Fruit fly (Drosophila melanogaster) whole organism, embryonic: ENCODE measurements around the gene Muc14A.
A peak's percentile ranks its signal among the peaks of the same experiment; 100 is the strongest.

Experiments used
- Asciz ChIP-seq: fragments of 200-800 bp; sonication (Bioruptor generic); optimal IDR thresholded peaks from 2 replicates; lab custom pipeline; 2017; ENCODE audit warnings: missing biosample characterization, mild to moderate bottlenecking, missing genetic modification characterization, missing genetic modification reagents
- CG10274 ChIP-seq: fragments of 200-800 bp; sonication (Bioruptor generic); optimal IDR thresholded peaks from 3 replicates; lab custom pipeline; 2017; ENCODE audit warnings: missing biosample characterization, mild to moderate bottlenecking, missing genetic modification characterization
- CG12104 ChIP-seq: fragments of 200-800 bp; sonication (Bioruptor generic); optimal IDR thresholded peaks from 3 replicates; lab custom pipeline; 2016; ENCODE audit warnings: missing biosample characterization, missing genetic modification characterization
- CG12299 ChIP-seq: fragments of 200-800 bp; sonication (Bioruptor generic); optimal IDR thresholded peaks from 2 replicates; lab custom pipeline; 2018; ENCODE audit warnings: missing biosample characterization, mild to moderate bottlenecking, missing genetic modification characterization
- CG12744 ChIP-seq: fragments of 200-800 bp; sonication (Bioruptor generic); optimal IDR thresholded peaks from 2 replicates; lab custom pipeline; 2016; ENCODE audit warnings: missing biosample characterization, missing genetic modification characterization
- CG12942 ChIP-seq: fragments of 200-800 bp; sonication (Bioruptor generic); optimal IDR thresholded peaks from 3 replicates; lab custom pipeline; 2016; ENCODE audit warnings: missing biosample characterization, missing genetic modification characterization
- CG14860 ChIP-seq: fragments of 200-800 bp; sonication (Bioruptor generic); IDR thresholded peaks from 3 replicates; pipeline ENCODE4 v1.3.6; 2022; ENCODE audit warnings: missing biosample characterization, missing genetic modification characterization; ENCODE audit not compliant: partially characterized antibody
- CG17186 ChIP-seq: fragments of 200-800 bp; sonication (Bioruptor generic); optimal IDR thresholded peaks from 3 replicates; lab custom pipeline; 2017; ENCODE audit warnings: missing biosample characterization, missing genetic modification reagents, missing genetic modification characterization
- CG17802 ChIP-seq: fragments of 200-800 bp; sonication (Bioruptor generic); optimal IDR thresholded peaks from 2 replicates; lab custom pipeline; 2018; ENCODE audit warnings: missing biosample characterization, mild to moderate bottlenecking, missing genetic modification characterization, moderate library complexity
- CG2712 ChIP-seq: fragments of 200-800 bp; optimal IDR thresholded peaks from 3 replicates; lab custom pipeline; 2019; ENCODE audit warnings: missing biosample characterization, mild to moderate bottlenecking, missing genetic modification characterization, moderate library complexity
- CG2875 ChIP-seq: fragments of 200-800 bp; sonication (Bioruptor generic); optimal IDR thresholded peaks from 2 replicates; lab custom pipeline; 2017; ENCODE audit warnings: missing biosample characterization, mild to moderate bottlenecking, missing genetic modification characterization, missing genetic modification reagents
- CG3065 ChIP-seq: fragments of 200-800 bp; sonication (Bioruptor generic); optimal IDR thresholded peaks from 2 replicates; lab custom pipeline; 2016; ENCODE audit warnings: missing biosample characterization, missing genetic modification characterization
- CG31441 ChIP-seq: fragments of 200-800 bp; sonication (Bioruptor generic); IDR thresholded peaks from 2 replicates; pipeline ENCODE4 v1.3.6; 2022; ENCODE audit warnings: missing biosample characterization, missing genetic modification characterization
- CG34224 ChIP-seq: fragments of 200-800 bp; sonication (Bioruptor generic); IDR thresholded peaks from 3 replicates; pipeline ENCODE4 v1.3.6; 2022; ENCODE audit warnings: missing biosample characterization, missing genetic modification characterization; ENCODE audit not compliant: partially characterized antibody
- CG4707 ChIP-seq: fragments of 200-800 bp; sonication (Bioruptor generic); optimal IDR thresholded peaks from 2 replicates; lab custom pipeline; 2018; ENCODE audit warnings: missing biosample characterization, mild to moderate bottlenecking, missing genetic modification characterization, moderate library complexity
- CG6689 ChIP-seq: fragments of 200-800 bp; sonication (Bioruptor generic); IDR thresholded peaks from 2 replicates; pipeline ENCODE4 v1.3.6; 2022; ENCODE audit warnings: missing biosample characterization, missing genetic modification characterization
- CG7357 ChIP-seq: fragments of 200-800 bp; sonication (Bioruptor generic); IDR thresholded peaks from 3 replicates; pipeline ENCODE4 v1.3.6; 2022; ENCODE audit warnings: missing biosample characterization, missing genetic modification characterization
- CG7839 ChIP-seq: fragments of 200-800 bp; sonication (Bioruptor generic); optimal IDR thresholded peaks from 3 replicates; lab custom pipeline; 2018; ENCODE audit warnings: missing biosample characterization, mild to moderate bottlenecking, missing genetic modification characterization, moderate library complexity
- CG9609 ChIP-seq: fragments of 200-800 bp; sonication (Bioruptor generic); optimal IDR thresholded peaks from 3 replicates; lab custom pipeline; 2016; ENCODE audit warnings: missing biosample characterization, missing genetic modification characterization
- Dp ChIP-seq: fragments of 200-800 bp; sonication (Bioruptor generic); optimal IDR thresholded peaks from 2 replicates; lab custom pipeline; 2018; ENCODE audit warnings: missing biosample characterization, mild to moderate bottlenecking, missing genetic modification characterization, moderate library complexity
- H2.0 ChIP-seq: fragments of 200-800 bp; sonication (Bioruptor generic); IDR thresholded peaks from 2 replicates; pipeline ENCODE4 v1.3.6; 2022; ENCODE audit warnings: missing biosample characterization, missing genetic modification characterization
- Hr39 ChIP-seq: fragments of >200 bp; optimal IDR thresholded peaks from 2 replicates; lab custom pipeline; 2017
- Hr78 ChIP-seq, 2 experiments: fragments of 200-800 bp in 1 of 2; fragments of >200 bp in 1 of 2; sonication (Bioruptor generic) in 1 of 2; optimal IDR thresholded peaks; 2 replicates each; lab custom pipeline; 2017 to 2019; ENCODE audit warnings: missing biosample characterization in 2 of 2, missing genetic modification characterization in 2 of 2, mild to moderate bottlenecking in 1 of 2, moderate library complexity in 1 of 2
- MTF-1 ChIP-seq: fragments of 200-800 bp; sonication (Bioruptor generic); optimal IDR thresholded peaks from 2 replicates; lab custom pipeline; 2018; ENCODE audit warnings: missing biosample characterization, mild to moderate bottlenecking, missing genetic modification characterization, borderline replicate concordance
- Nf-YC ChIP-seq: fragments of 200-800 bp; optimal IDR thresholded peaks from 3 replicates; lab custom pipeline; 2019; ENCODE audit warnings: missing biosample characterization, mild to moderate bottlenecking, missing genetic modification characterization, moderate library complexity
- Oaz ChIP-seq: fragments of 200-800 bp; sonication (Bioruptor generic); IDR thresholded peaks from 2 replicates; pipeline ENCODE4 v1.3.6; 2022; ENCODE audit warnings: missing biosample characterization, missing genetic modification characterization
- Optix ChIP-seq: fragments of 200-800 bp; sonication (Bioruptor generic); IDR thresholded peaks from 3 replicates; pipeline ENCODE4 v1.3.6; 2022; ENCODE audit warnings: missing biosample characterization, missing genetic modification characterization
- Six4 ChIP-seq: fragments of 200-800 bp; sonication (Bioruptor generic); optimal IDR thresholded peaks from 2 replicates; lab custom pipeline; 2016; ENCODE audit warnings: missing biosample characterization, missing genetic modification characterization
- Spps ChIP-seq: fragments of 200-800 bp; sonication (Bioruptor generic); optimal IDR thresholded peaks from 2 replicates; lab custom pipeline; 2018; ENCODE audit warnings: missing biosample characterization, mild to moderate bottlenecking, missing genetic modification characterization
- Sry-β ChIP-seq: fragments of 200-800 bp; sonication (Bioruptor generic); optimal IDR thresholded peaks from 2 replicates; lab custom pipeline; 2018; ENCODE audit warnings: missing biosample characterization, mild to moderate bottlenecking, missing genetic modification characterization, moderate library complexity
- Ssrp ChIP-seq: fragments of 200-800 bp; sonication (Bioruptor generic); optimal IDR thresholded peaks from 2 replicates; lab custom pipeline; 2018; ENCODE audit warnings: missing biosample characterization, mild to moderate bottlenecking, missing genetic modification characterization, moderate library complexity
- ash1 ChIP-seq: fragments of 200-800 bp; sonication (Bioruptor generic); optimal IDR thresholded peaks from 2 replicates; lab custom pipeline; 2018; ENCODE audit warnings: missing biosample characterization, mild to moderate bottlenecking, missing genetic modification characterization
- bigmax ChIP-seq: fragments of 200-800 bp; sonication (Bioruptor generic); optimal IDR thresholded peaks from 2 replicates; lab custom pipeline; 2018; ENCODE audit warnings: missing biosample characterization, mild to moderate bottlenecking, missing genetic modification characterization
- corto ChIP-seq: fragments of 200-800 bp; sonication (Bioruptor generic); optimal IDR thresholded peaks from 2 replicates; lab custom pipeline; 2016; ENCODE audit warnings: missing biosample characterization, mild to moderate bottlenecking, missing genetic modification characterization, moderate library complexity
- da ChIP-seq: fragments of 200-800 bp; sonication (Bioruptor generic); optimal IDR thresholded peaks from 2 replicates; lab custom pipeline; 2016; ENCODE audit warnings: missing biosample characterization, missing genetic modification characterization
- dan ChIP-seq: fragments of 200-800 bp; sonication (Bioruptor generic); IDR thresholded peaks from 2 replicates; pipeline ENCODE4 v1.3.6; 2022; ENCODE audit warnings: missing biosample characterization, missing genetic modification characterization
- gem ChIP-seq: fragments of 200-800 bp; sonication (Bioruptor generic); optimal IDR thresholded peaks from 2 replicates; lab custom pipeline; 2019; ENCODE audit warnings: missing biosample characterization, mild to moderate bottlenecking, missing genetic modification characterization, moderate library complexity
- grau ChIP-seq: fragments of 200-800 bp; optimal IDR thresholded peaks from 3 replicates; lab custom pipeline; 2019; ENCODE audit warnings: missing biosample characterization, mild to moderate bottlenecking, missing genetic modification characterization, moderate library complexity
- mld ChIP-seq: fragments of 200-800 bp; sonication (Bioruptor generic); IDR thresholded peaks from 3 replicates; pipeline ENCODE4 v1.3.6; 2022; ENCODE audit warnings: missing biosample characterization, missing genetic modification characterization; ENCODE audit not compliant: partially characterized antibody
- nerfin-2 ChIP-seq: fragments of 200-800 bp; sonication (Bioruptor generic); IDR thresholded peaks from 2 replicates; pipeline ENCODE4 v1.3.6; 2022; ENCODE audit warnings: missing biosample characterization, missing genetic modification characterization; ENCODE audit not compliant: partially characterized antibody
- onecut ChIP-seq: fragments of 200-800 bp; sonication (Bioruptor generic); IDR thresholded peaks from 2 replicates; pipeline ENCODE4 v1.3.6; 2022; ENCODE audit warnings: missing biosample characterization, missing genetic modification characterization
- otp ChIP-seq: fragments of 200-800 bp; sonication (Bioruptor generic); IDR thresholded peaks from 3 replicates; pipeline ENCODE4, ENCODE4 v1.3.6; 2022; ENCODE audit warnings: missing biosample characterization, missing genetic modification characterization
- pita ChIP-seq: fragments of 200-800 bp; sonication (Bioruptor generic); optimal IDR thresholded peaks from 2 replicates; lab custom pipeline; 2017; ENCODE audit warnings: missing biosample characterization, mild to moderate bottlenecking, missing genetic modification characterization
- prd ChIP-seq, 3 experiments: fragments of >200 bp in 2 of 3; fragments of 200-800 bp in 1 of 3; sonication (Bioruptor generic) in 1 of 3; optimal IDR thresholded peaks in 2 of 3; IDR thresholded peaks in 1 of 3; 2 replicates in 2 of 3; 3 replicates in 1 of 3; pipeline versions ENCODE4 v1.3.6 to Lab custom; 2017 to 2022; ENCODE audit warnings: missing biosample characterization in 1 of 3, missing genetic modification characterization in 1 of 3
- pros ChIP-seq: fragments of 200-800 bp; sonication (Bioruptor generic); optimal IDR thresholded peaks from 3 replicates; lab custom pipeline; 2019; ENCODE audit warnings: missing biosample characterization, mild to moderate bottlenecking, missing genetic modification characterization, moderate library complexity
- pum ChIP-seq: fragments of 200-800 bp; sonication (Bioruptor generic); optimal IDR thresholded peaks from 2 replicates; lab custom pipeline; 2016; ENCODE audit warnings: missing biosample characterization, missing genetic modification characterization
- slbo ChIP-seq: fragments of 200-800 bp; sonication (Bioruptor generic); IDR thresholded peaks from 2 replicates; pipeline ENCODE4 v1.3.6; 2022; ENCODE audit warnings: missing biosample characterization, missing genetic modification characterization
- sqz ChIP-seq: fragments of 200-800 bp; sonication (Bioruptor generic); optimal IDR thresholded peaks from 3 replicates; lab custom pipeline; 2018; ENCODE audit warnings: missing biosample characterization, mild to moderate bottlenecking, missing genetic modification characterization
- tin ChIP-seq: fragments of 200-800 bp; sonication (Bioruptor generic); optimal IDR thresholded peaks from 3 replicates; lab custom pipeline; 2016; ENCODE audit warnings: missing biosample characterization, missing genetic modification characterization
- toy ChIP-seq: fragments of 200-800 bp; sonication (Bioruptor generic); IDR thresholded peaks from 2 replicates; pipeline ENCODE4 v1.3.6; 2022; ENCODE audit warnings: missing biosample characterization, missing genetic modification characterization
- unc-4 ChIP-seq: fragments of 200-800 bp; sonication (Bioruptor generic); IDR thresholded peaks from 2 replicates; pipeline ENCODE4 v1.3.6; 2022; ENCODE audit warnings: missing biosample characterization, missing genetic modification characterization; ENCODE audit not compliant: partially characterized antibody

Gene Muc14A

dm6 chrX:15986654-15987053 is 22.3 kb upstream of the Muc14A start, which contains the start of gene ND-20 (continued):
- TF ChIP-seq CG12299 (no peak), gem (tag; lab: Kevin White, UChicago) (no peak), Dp (GFP tag; lab: Kevin White, UChicago) (peak; percentile 21), CG17186 (GFP tag; lab: Kevin White, UChicago) (no peak), bigmax (GFP tag; lab: Kevin White, UChicago) (no peak), Six4 (GFP tag; lab: Kevin White, UChicago) (no peak), grau (tag; lab: Kevin White, UChicago) (peak; percentile 40), ash1 (GFP tag; lab: Kevin White, UChicago) (no peak), da (GFP tag; lab: Kevin White, UChicago) (no peak), CG2712 (tag; lab: Kevin White, UChicago) (peak; percentile 43), Sry-β (GFP tag; lab: Kevin White, UChicago) (no peak), Oaz (no peak), slbo (GFP tag; lab: Robert Waterston, UW) (no peak), pum (GFP tag; lab: Kevin White, UChicago) (peak; percentile 22), Spps (no peak), H2.0 (GFP tag; lab: Robert Waterston, UW) (no peak), CG17802 (tag; lab: Kevin White, UChicago) (peak; percentile 94), MTF-1 (no peak), sqz (GFP tag; lab: Kevin White, UChicago) (no peak), nerfin-2 (GFP tag; lab: Robert Waterston, UW) (no peak), CG3065 (no peak), CG12104 (GFP tag; lab: Kevin White, UChicago) (no peak), pros (GFP tag; lab: Kevin White, UChicago) (no peak), CG7357 (GFP tag; lab: Robert Waterston, UW) (peak; percentile 98), CG7839 (tag; lab: Kevin White, UChicago) (peak; percentile 22), CG4707 (no peak), Nf-YC (tag; lab: Kevin White, UChicago) (no peak), CG12744 (GFP tag; lab: Kevin White, UChicago) (no peak), Optix (GFP tag; lab: Robert Waterston, UW) (no peak), tin (GFP tag; lab: Kevin White, UChicago) (no peak), CG34224 (GFP tag; lab: Robert Waterston, UW) (no peak), Hr39 (no peak), CG6689 (GFP tag; lab: Robert Waterston, UW) (no peak), CG2875 (GFP tag; lab: Kevin White, UChicago) (no peak), otp (GFP tag; lab: Robert Waterston, UW) (no peak), prd (optimal IDR thresholded peaks at IDR 0.05; lab: Kevin White, UChicago) (no peak), prd (GFP tag; IDR thresholded peaks at IDR 0.05; lab: Robert Waterston, UW) (no peak), CG10274 (no peak), onecut (GFP tag; lab: Robert Waterston, UW) (no peak), CG9609 (GFP tag; lab: Kevin White, UChicago) (no peak), Hr78 (GFP tag; optimal IDR thresholded peaks at IDR 0.05; lab: Kevin White, UChicago) (peak in 1 of 2 experiments; percentile 50), pita (GFP tag; lab: Kevin White, UChicago) (no peak), corto (GFP tag; lab: Kevin White, UChicago) (no peak), toy (GFP tag; lab: Robert Waterston, UW) (no peak), mld (GFP tag; lab: Robert Waterston, UW) (no peak), Ssrp (peak; percentile 0), CG12942 (no peak), unc-4 (no peak), CG31441 (GFP tag; lab: Robert Waterston, UW) (no peak), Asciz (GFP tag; lab: Kevin White, UChicago) (no peak), dan (no peak), CG14860 (no peak)
